Worm (Caenorhabditis elegans): ENCODE results near the gene C11G10.1.

The C11G10.1 gene

ce11 chrX:15166122-15166521, 7.6 kb upstream of the C11G10.1 start, which contains the start of gene T10B10.8:
T10B10.8 (minus strand) TSS chrX:15166222.
- no peak for TF ChIP-seq unc-62 (GFP tag; optimal IDR thresholded peaks at IDR 0.05)

ce11 chrX:15164108-15164507, 5.6 kb upstream of the C11G10.1 start, which contains the start of gene T10B10.9:
T10B10.9 (plus strand) TSS chrX:15164408.
- no peak for TF ChIP-seq unc-62 (GFP tag; optimal IDR thresholded peaks at IDR 0.05)

DNA sequence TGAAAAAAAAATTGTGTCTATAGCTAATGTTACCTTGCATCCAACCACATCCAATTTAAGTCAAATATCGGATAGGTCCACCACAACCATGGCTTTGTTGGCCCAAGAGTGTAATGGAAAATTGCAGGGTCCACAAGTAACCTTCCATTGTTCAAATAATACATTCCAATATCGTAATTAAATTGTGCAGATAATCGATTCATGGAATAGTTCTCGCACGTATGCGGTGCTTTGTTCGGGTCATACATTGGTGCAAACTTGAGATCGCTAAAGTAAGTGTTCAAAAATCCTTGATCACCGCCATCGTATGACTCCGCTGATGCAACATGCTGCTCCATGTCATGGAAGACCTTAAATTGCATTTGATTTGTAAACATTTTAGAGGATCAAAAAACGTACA, 4.6 kb upstream of the C11G10.1 start:
- TF ChIP-seq unc-62 (GFP tag; optimal IDR thresholded peaks at IDR 0.05): no peak

DNA sequence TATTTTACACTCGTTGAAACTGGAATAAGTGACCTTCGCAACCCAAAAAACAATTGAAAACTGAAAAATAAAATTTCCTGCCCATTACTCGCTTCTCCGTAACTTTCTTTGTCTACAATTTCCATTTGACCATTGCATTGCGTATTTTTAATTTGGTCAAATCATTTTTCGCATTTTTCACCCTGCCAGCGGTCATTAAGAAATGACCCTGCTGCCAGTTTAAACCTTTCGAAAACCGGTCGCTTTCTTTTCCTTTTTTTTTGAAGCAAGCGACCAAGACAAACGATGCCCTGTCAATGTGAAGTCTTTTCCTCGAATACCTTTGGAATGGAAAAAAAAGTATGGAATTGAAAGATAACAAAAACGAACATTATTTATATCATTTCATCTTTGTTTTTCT, 2.4 kb upstream of the C11G10.1 start:
- TF ChIP-seq unc-62 (GFP tag; optimal IDR thresholded peaks at IDR 0.05): no peak

DNA sequence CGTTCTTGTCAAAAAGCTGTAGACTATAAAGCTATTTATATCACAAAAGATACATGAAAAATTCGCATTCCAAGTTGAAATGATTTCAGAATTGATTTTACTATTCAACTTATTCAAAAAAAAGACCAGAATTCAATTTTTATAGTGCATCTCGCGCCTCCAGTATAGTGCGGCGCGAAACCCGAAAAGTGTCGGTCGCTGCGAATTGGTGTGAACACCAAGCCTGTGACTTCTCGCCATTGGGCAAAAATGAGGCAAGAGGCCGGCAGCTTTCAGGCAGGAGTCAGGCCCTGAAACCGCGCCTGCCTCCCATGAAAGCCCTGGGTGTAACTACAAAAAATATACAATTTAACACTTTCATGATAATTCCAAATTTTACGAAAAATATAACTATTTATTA, 813 bp upstream of the C11G10.1 start:
- no peak for TF ChIP-seq unc-62 (GFP tag; optimal IDR thresholded peaks at IDR 0.05)

ce11 chrX:15157854-15158253, 695 bp downstream of the C11G10.1 start:
- TF ChIP-seq unc-62 (GFP tag; optimal IDR thresholded peaks at IDR 0.05): no peak

DNA sequence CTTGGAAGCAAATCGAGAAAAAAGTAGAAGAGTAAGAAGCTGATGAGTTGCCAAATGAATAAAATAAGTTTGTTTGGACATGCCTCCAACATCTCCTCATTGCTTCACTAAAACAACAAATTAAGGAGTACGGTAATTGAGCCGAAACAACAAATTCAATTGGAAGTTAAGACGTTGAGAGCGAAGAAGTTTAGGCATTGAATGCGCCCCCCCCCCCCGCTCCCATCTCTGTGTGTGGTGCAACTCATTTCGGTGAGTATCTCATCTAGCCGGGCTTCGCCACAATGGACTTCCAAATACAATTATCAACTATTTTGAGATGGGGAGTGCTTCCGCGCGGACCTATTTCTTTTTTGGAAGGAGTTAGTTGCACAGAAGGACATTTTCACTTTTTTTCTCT, 3.5 kb downstream of the C11G10.1 start:
- no peak for TF ChIP-seq unc-62 (GFP tag; optimal IDR thresholded peaks at IDR 0.05)

- TF ChIP-seq unc-62 (GFP tag; optimal IDR thresholded peaks at IDR 0.05): no peak
Observed at ce11 chrX:15148831-15149230, 9.7 kb downstream of the C11G10.1 start.

ce11 chrX:15148389-15148788, 10.2 kb downstream of the C11G10.1 start:
- TF ChIP-seq unc-62 (GFP tag; optimal IDR thresholded peaks at IDR 0.05): no peak

- TF ChIP-seq unc-62 (GFP tag; optimal IDR thresholded peaks at IDR 0.05): no peak
Observed at ce11 chrX:15147640-15148039, 10.9 kb downstream of the C11G10.1 start, which contains the start of gene unc-7. unc-7 (minus strand) TSS chrX:15147740.

DNA sequence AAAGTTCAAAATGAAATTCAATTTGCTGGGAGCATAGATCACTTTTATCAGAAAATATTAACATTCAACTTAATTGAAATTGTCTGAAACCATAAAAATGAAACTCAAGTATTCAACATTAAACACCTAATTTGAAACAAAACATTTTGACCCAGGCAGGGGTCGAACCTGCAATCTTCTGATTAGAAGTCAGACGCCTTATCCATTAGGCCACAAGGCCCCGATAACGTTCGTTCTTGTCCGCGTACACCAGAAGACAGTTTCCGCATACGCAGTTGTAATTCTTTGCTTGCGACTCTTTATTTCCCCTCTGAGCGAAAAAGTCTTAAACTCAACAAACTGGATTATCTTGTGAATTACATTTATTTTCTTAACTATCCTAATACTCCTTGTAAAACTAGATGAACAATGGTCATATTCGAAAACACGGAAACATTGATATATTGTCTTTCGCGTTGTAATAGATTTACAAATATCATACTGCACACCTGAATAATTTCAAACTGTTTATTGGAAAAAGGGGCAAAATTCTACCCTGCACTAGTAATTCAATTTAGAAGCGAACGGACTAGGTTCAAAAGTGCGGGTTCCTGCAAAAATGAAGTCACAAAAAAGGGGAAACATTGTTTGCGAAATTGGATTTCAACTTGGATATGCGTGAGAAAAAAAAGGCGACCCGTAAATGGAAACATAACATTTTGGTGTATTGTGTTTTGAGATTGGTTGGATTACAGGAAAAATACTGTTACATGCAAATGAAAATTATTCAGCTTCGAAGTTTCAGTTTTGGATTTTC, 11.9 kb downstream of the C11G10.1 start:
- TF ChIP-seq unc-62 (GFP tag; optimal IDR thresholded peaks at IDR 0.05): no peak

DNA sequence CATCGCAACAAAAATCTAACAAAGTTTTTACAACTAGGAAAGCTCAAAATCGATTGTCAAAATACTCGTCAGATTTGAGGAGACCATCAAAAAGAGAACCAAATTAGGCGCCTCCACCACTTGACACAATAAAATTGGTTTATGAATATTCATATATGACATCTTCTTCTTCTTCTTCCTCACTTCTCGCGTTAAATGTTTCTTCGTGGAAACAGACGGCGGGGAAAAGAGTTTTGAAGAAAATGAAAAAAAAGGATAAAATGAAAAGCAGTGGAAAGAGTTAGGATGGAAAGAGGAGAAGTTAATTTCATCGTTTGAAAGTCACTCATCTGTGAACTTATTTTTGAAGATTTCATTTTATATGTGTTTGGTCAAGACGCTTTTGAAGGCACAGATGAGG, 23.6 kb downstream of the C11G10.1 start:
- no peak for TF ChIP-seq unc-62 (GFP tag; optimal IDR thresholded peaks at IDR 0.05)

ce11 chrX:15133180-15133579, 25.4 kb downstream of the C11G10.1 start:
- no peak for TF ChIP-seq unc-62 (GFP tag; optimal IDR thresholded peaks at IDR 0.05)

DNA sequence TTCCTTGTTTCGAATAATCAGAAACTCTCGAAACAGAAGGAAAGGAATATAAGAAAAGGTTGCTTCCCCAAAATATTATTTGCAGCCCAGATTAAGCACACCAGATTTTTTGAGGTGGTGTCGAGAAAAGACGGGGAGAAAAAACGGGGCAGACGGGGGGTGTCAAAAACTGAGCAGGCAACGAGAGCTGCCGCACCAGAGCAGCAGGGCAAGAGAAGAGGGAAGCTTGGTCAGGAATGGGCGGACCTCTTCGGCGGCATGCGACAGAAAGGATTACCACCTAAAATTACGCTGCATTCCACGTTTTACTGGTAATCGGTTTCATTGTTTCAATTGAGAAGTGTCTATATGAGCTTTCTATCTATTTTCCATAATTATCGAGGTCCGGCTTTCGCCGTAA, 26.5 kb downstream of the C11G10.1 start:
- TF ChIP-seq unc-62 (GFP tag; optimal IDR thresholded peaks at IDR 0.05): no peak

DNA sequence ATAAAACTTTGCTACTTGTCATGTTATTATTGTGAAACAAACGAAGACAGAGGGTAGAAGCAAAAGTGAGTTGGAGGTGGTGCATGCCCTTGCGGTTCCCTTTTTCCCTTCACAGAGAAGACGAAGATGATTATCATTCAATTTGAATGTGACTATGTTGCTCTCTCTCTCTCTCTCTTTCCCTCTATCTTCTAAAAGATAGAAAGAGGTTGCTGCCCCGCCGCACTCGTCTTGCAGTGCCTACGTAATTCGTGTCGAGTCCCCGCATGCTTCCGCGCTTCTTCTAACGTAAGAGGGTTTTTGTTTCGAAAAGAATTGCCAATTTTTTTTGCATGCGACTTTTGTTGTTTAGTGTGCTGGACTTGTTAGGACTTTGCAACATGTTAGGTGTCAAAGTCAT, 30.4 kb downstream of the C11G10.1 start:
- no peak for TF ChIP-seq unc-62 (GFP tag; optimal IDR thresholded peaks at IDR 0.05)

DNA sequence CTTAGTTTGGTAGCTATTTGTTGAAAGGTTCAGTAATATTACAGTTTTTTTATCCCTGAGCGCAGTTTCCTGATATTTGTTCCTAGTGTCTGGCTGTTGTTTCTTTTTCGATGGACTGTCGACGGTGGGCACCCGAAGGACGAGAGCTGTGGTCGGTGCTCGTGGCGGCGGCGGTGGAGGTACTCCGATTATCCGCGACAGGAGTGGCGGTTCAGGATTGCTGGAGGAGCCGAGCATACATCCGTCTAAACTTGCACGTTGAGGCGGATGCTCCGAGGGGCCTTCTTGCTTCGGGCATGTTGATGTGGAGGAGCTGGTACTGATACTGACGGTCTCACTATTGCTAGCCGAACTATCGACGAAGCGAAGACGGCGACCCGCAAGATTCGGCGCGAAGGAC, 31.2 kb downstream of the C11G10.1 start:
- no peak for TF ChIP-seq unc-62 (GFP tag; optimal IDR thresholded peaks at IDR 0.05)

- TF ChIP-seq unc-62 (GFP tag; optimal IDR thresholded peaks at IDR 0.05): no peak
Observed at ce11 chrX:15126736-15127135, 31.8 kb downstream of the C11G10.1 start.

ce11 chrX:15125138-15125537, 33.4 kb downstream of the C11G10.1 start:
- TF ChIP-seq unc-62 (GFP tag; optimal IDR thresholded peaks at IDR 0.05): no peak

Data from whole organism, dauer.